Worm (Caenorhabditis elegans): ENCODE results near the gene C40C9.3.

The C40C9.3 gene

DNA sequence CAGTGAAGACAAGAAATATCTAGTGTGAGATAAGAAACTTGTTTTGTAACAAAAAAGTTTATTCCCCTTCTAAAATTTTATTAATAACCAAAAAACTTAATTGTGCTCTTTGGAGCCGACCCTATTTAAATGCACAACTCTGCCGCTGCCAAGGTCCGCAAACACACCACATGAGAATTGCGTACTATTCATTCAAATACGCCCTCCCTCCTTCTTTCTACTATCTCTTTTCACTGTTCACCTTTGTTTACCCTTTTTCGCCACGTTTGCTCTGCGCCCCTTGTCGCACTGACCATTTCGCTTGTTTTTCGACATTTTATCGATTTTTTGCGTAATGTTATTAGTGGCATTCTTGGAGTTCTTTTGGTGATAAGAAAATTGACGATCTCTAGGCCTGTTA, 22.2 kb downstream of the C40C9.3 start (continued):
- no peak for TF ChIP-seq ces-1 (GFP tag; optimal IDR thresholded peaks at IDR 0.05)
- peak; percentile 13 for TF ChIP-seq swsn-7 (tag; optimal IDR thresholded peaks at IDR 0.05)
- TF ChIP-seq aha-1 (tag; optimal IDR thresholded peaks at IDR 0.05), result no peak
- TF ChIP-seq fkh-8 (tag; optimal IDR thresholded peaks at IDR 0.05), result no peak
- peak; percentile 26 to 80 for TF ChIP-seq lin-35 (GFP tag; optimal IDR thresholded peaks at IDR 0.05)
- no peak for TF ChIP-seq C04F5.9 (tag; optimal IDR thresholded peaks at IDR 0.05)
- TF ChIP-seq C34B4.2 (tag; optimal IDR thresholded peaks at IDR 0.05), result no peak
- TF ChIP-seq nhr-77 (tag; optimal IDR thresholded peaks at IDR 0.05), result peak; percentile 19
- TF ChIP-seq nhr-28 (tag; optimal IDR thresholded peaks at IDR 0.05), result no peak
- TF ChIP-seq grh-1 (GFP tag; IDR thresholded peaks at IDR 0.05), result no peak
- no peak for TF ChIP-seq ceh-8 (GFP tag; optimal IDR thresholded peaks at IDR 0.05)
- no peak for TF ChIP-seq fkh-4 (tag; optimal IDR thresholded peaks at IDR 0.05; ENCODE audit: borderline replicate concordance)
- TF ChIP-seq nhr-76 (tag; optimal IDR thresholded peaks at IDR 0.05), result no peak
- TF ChIP-seq unc-130 (tag; optimal IDR thresholded peaks at IDR 0.05), result no peak
- TF ChIP-seq zip-4 (GFP tag; optimal IDR thresholded peaks at IDR 0.05), result no peak
- no peak for TF ChIP-seq sox-4 (tag; optimal IDR thresholded peaks at IDR 0.05)
- TF ChIP-seq unc-98 (GFP tag; IDR thresholded peaks at IDR 0.05), result no peak
- TF ChIP-seq irx-1 (tag; optimal IDR thresholded peaks at IDR 0.05), result no peak
- TF ChIP-seq lir-3 (tag; optimal IDR thresholded peaks at IDR 0.05; ENCODE audit: poor library complexity), result no peak
- peak; percentile 41 to 76 for TF ChIP-seq efl-1 (optimal IDR thresholded peaks at IDR 0.05)
- peak; percentile 76 to 97 for TF ChIP-seq efl-1 (GFP tag; optimal IDR thresholded peaks at IDR 0.05 in 1 of 2)
- TF ChIP-seq nhr-20 (tag; optimal IDR thresholded peaks at IDR 0.05), result peak; percentile 51
- TF ChIP-seq lin-15B (tag; optimal IDR thresholded peaks at IDR 0.05), result no peak
- no peak for TF ChIP-seq elt-3 (tag; optimal IDR thresholded peaks at IDR 0.05)
- peak in 1 of 2 experiments; percentile 52 for TF ChIP-seq lsy-2 (tag; optimal IDR thresholded peaks at IDR 0.05)
- no peak for TF ChIP-seq ceh-90 (tag; optimal IDR thresholded peaks at IDR 0.05)
- TF ChIP-seq ceh-82 (tag; optimal IDR thresholded peaks at IDR 0.05), result peak in 2 of 3 experiments; percentile 3 to 32
- no peak for TF ChIP-seq egl-27 (tag; optimal IDR thresholded peaks at IDR 0.05)
- TF ChIP-seq unc-30 (tag; optimal IDR thresholded peaks at IDR 0.05), result no peak
- TF ChIP-seq nhr-19 (GFP tag; conservative IDR thresholded peaks at IDR 0.05), result peak; percentile 14; the same call in 1 of the 2 replicates
- no peak for TF ChIP-seq mab-9 (GFP tag; IDR thresholded peaks at IDR 0.05)
- TF ChIP-seq egl-13 (tag; optimal IDR thresholded peaks at IDR 0.05), result no peak
- peak; percentile 53 for TF ChIP-seq nhr-71 (tag; optimal IDR thresholded peaks at IDR 0.05)
- no peak for TF ChIP-seq lin-39 (tag; optimal IDR thresholded peaks at IDR 0.05)
- TF ChIP-seq zag-1 (tag; optimal IDR thresholded peaks at IDR 0.05), result no peak

DNA sequence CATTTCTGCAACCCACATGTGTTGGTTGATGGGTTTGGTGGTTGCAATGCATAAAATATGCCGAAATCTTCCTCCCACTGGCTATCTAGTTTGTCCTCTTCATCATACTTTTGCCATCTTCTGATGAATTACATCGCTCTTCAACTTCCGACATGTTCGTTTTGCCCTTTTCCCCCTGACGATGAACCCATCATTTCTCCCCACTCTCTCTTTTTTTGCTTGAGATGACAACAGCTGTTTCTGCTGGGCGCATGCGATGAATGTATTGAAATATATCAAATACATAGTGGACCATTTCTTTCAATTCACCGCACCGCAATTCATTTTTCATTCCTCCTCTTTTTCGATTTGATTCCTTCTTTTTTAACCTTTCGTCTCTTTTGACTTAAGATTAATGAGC, 23.6 kb downstream of the C40C9.3 start:
- TF ChIP-seq lin-14 (GFP tag; optimal IDR thresholded peaks at IDR 0.05) (peak; percentile 30), ztf-11 (tag; optimal IDR thresholded peaks at IDR 0.05) (peak in 1 of 2 experiments; percentile 23), rnt-1 (tag; optimal IDR thresholded peaks at IDR 0.05) (peak; percentile 34), ztf-4 (tag; optimal IDR thresholded peaks at IDR 0.05) (no peak), ceh-82 (tag; optimal IDR thresholded peaks at IDR 0.05) (no peak), Y116A8C.19 (tag; optimal IDR thresholded peaks at IDR 0.05; ENCODE audit: borderline replicate concordance) (no peak), blmp-1 (tag; optimal IDR thresholded peaks at IDR 0.05) (peak; percentile 66)

DNA sequence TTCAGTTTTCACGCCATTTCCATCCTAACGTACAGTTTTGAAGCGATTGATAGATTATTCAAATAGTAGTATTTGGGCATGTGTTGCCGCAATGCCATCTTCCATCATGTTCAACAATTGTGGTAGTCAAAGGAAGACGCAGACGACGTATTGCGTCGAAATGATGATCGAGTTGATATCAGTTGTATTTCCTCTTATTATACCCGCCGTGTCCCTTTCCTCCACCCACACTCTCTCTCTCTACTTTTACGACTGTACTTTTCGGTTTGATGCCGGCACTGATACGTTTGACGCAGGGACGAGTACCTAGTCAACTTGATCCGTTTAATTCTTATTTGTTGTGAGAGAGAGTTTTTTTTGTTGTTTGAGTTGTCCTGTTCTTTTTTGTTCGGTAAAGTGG, 25.2 kb downstream of the C40C9.3 start:
- TF ChIP-seq lin-13 (GFP tag; optimal IDR thresholded peaks at IDR 0.05) (no peak), snu-23 (GFP tag; optimal IDR thresholded peaks at IDR 0.05) (peak; percentile 55), lin-14 (GFP tag; optimal IDR thresholded peaks at IDR 0.05) (peak; percentile 65), ceh-82 (tag; optimal IDR thresholded peaks at IDR 0.05) (no peak), elt-2 (tag; optimal IDR thresholded peaks at IDR 0.05) (peak; percentile 24), nhr-71 (tag; optimal IDR thresholded peaks at IDR 0.05) (peak; percentile 13), nhr-90 (tag; optimal IDR thresholded peaks at IDR 0.05; ENCODE audit: poor library complexity) (peak; percentile 26), sox-4 (tag; optimal IDR thresholded peaks at IDR 0.05) (no peak), irx-1 (tag; optimal IDR thresholded peaks at IDR 0.05) (no peak), blmp-1 (tag; optimal IDR thresholded peaks at IDR 0.05) (peak; percentile 75), dpl-1 (GFP tag; optimal IDR thresholded peaks at IDR 0.05) (no peak), nhr-20 (tag; optimal IDR thresholded peaks at IDR 0.05) (peak; percentile 15), nhr-84 (tag; optimal IDR thresholded peaks at IDR 0.05) (no peak), mdl-1 (tag; optimal IDR thresholded peaks at IDR 0.05) (no peak), elt-3 (tag; optimal IDR thresholded peaks at IDR 0.05) (peak in 2 of 6 experiments; percentile 4 to 63), unc-62 (GFP tag; optimal IDR thresholded peaks at IDR 0.05) (no peak), pag-3 (tag; optimal IDR thresholded peaks at IDR 0.05; ENCODE audit: borderline replicate concordance, insufficient read depth) (peak; percentile 63), lin-35 (GFP tag; optimal IDR thresholded peaks at IDR 0.05) (peak in 1 of 2 experiments; percentile 38)
